Fruit fly (Drosophila melanogaster) S2 (cell line): ENCODE data around the gene CG1582.

ENCODE experiments used
- CG8478 ChIP-seq: fragments of >200 bp; optimal IDR thresholded peaks from 2 replicates; lab custom pipeline; 2018
- CTCF ChIP-seq, 2 experiments: fragments of >200 bp; optimal IDR thresholded peaks; 2 replicates each; lab custom pipeline; 2018

dm6 chrX:10936599-10936998 lies 37.5 kb upstream of the CG1582 start:
- TF ChIP-seq CG8478 (lab: Kevin White, UChicago) (no peak), CTCF (optimal IDR thresholded peaks at IDR 0.05; lab: Kevin White, UChicago) (no peak)
